Worm (Caenorhabditis elegans) whole organism, late embryonic: Measurements from ENCODE around the gene str-41.

Experiments used
- F13H6.1 ChIP-seq: sonication (generic microtip); optimal IDR thresholded peaks from 2 replicates; lab custom pipeline; 2016; ENCODE audit warnings: missing genetic modification characterization, missing compliant biosample characterization
- ahr-1 ChIP-seq: sonication (generic microtip); optimal IDR thresholded peaks from 2 replicates; lab custom pipeline; 2016; ENCODE audit warnings: missing genetic modification characterization, missing compliant biosample characterization
- ceh-48 ChIP-seq: sonication (generic microtip); optimal IDR thresholded peaks from 2 replicates; lab custom pipeline; 2016; ENCODE audit warnings: missing genetic modification characterization, inconsistent platforms, missing compliant biosample characterization
- dve-1 ChIP-seq: sonication (generic microtip); optimal IDR thresholded peaks from 2 replicates; lab custom pipeline; 2017; ENCODE audit warnings: antibody characterized with exemption, mild to moderate bottlenecking, missing genetic modification characterization, missing compliant biosample characterization
- hlh-6 ChIP-seq: sonication (generic microtip); optimal IDR thresholded peaks from 2 replicates; lab custom pipeline; 2016; ENCODE audit warnings: missing genotype, missing genetic modification characterization, missing compliant biosample characterization
- hlh-8 ChIP-seq: sonication (generic microtip); optimal IDR thresholded peaks from 2 replicates; lab custom pipeline; 2016; ENCODE audit warnings: missing genotype, missing genetic modification characterization, missing compliant biosample characterization
- pha-2 ChIP-seq: sonication (generic microtip); optimal IDR thresholded peaks from 2 replicates; lab custom pipeline; 2017; ENCODE audit warnings: mild to moderate bottlenecking, missing genetic modification characterization, missing compliant biosample characterization
- tbx-7 ChIP-seq: sonication (generic microtip); optimal IDR thresholded peaks from 2 replicates; lab custom pipeline; 2016; ENCODE audit warnings: missing genotype, missing genetic modification characterization, missing compliant biosample characterization
- unc-86 ChIP-seq: sonication (generic microtip); optimal IDR thresholded peaks from 2 replicates; lab custom pipeline; 2016; ENCODE audit warnings: missing genetic modification characterization, missing compliant biosample characterization

ce11 chrV:7435376-7436204 is 23.8 kb downstream of the str-41 start, which contains the start of the genes ddo-2 and F25E5.8:
- TF ChIP-seq hlh-6 (tag; lab: Kevin White, UChicago) (no peak), dve-1 (no peak), pha-2 (no peak), tbx-7 (tag; lab: Kevin White, UChicago) (no peak), ceh-48 (tag; lab: Kevin White, UChicago) (no peak), F13H6.1 (tag; lab: Kevin White, UChicago) (no peak), hlh-8 (tag; lab: Kevin White, UChicago) (no peak), unc-86 (no peak), ahr-1 (tag; lab: Kevin White, UChicago) (no peak)
